Fruit fly (Drosophila melanogaster): ENCODE measurements around the gene Snmp1.

Gene Snmp1

DNA sequence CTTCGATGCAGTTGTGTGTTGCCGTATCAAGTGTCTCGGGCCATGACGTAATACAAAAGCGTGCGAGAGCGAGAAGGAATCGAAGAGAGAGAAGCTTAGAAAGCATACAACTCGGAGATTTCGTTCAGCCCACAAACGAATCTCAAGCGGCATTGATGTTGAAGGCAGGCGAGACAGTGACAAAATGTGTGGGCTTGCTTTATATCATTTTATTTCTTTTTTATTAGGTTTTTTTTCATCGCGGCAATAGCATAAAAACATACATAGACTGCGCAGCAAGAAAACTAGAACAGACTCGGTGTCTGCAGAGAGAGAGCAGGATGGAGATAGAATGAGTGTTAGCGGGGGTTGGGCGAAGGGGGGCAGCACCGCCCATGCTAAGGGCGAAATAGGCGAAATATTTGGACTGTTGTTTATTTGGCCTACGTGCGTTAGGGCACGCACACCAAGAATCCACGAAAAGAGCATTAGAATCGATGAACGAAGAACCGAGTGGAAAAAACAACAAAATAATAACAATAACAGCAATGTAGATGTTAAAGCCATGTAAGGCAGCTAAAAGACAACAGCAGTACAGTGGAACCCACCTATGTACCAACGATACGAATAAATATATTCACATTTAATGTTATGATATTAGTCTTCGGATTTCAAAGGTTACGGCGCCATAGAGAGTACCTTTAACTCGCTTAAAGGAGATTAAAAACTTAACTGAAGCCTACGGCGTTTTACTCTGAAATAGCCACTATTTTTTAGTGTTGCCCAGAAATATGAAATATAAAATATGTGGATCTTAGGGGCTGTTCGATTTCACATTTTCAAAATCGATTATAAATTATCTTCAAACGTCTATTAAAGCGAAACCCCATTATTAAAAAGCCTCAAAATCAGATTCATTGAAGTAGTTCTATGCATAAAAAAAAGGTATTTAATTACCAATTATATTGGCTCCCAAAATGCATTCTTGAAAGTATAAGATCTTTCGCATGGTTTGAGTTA lies 19.7 kb upstream of the Snmp1 start (continued):
- TF ChIP-seq Nf-YB (GFP tag; optimal IDR thresholded peaks at IDR 0.05) (no peak), Abd-B (GFP tag; optimal IDR thresholded peaks at IDR 0.05) (peak; percentile 10), CG12659 (GFP tag; optimal IDR thresholded peaks at IDR 0.05) (peak; percentile 57), CG12104 (GFP tag; optimal IDR thresholded peaks at IDR 0.05) (peak; percentile 55), CG31388 (GFP tag; optimal IDR thresholded peaks at IDR 0.05) (no peak), amos (GFP tag; IDR thresholded peaks at IDR 0.05; ENCODE audit: partially characterized antibody) (no peak; the same call in 1 of the 2 replicates), chinmo (GFP tag; IDR thresholded peaks at IDR 0.05; ENCODE audit: partially characterized antibody) (peak; percentile 91; the same call in 3 of the 4 replicates), CG15269 (tag; optimal IDR thresholded peaks at IDR 0.05) (peak; percentile 41), Meics (GFP tag; optimal IDR thresholded peaks at IDR 0.05) (peak; percentile 61), repo (GFP tag; optimal IDR thresholded peaks at IDR 0.05) (no peak), corto (GFP tag; optimal IDR thresholded peaks at IDR 0.05) (no peak), CG14860 (GFP tag; IDR thresholded peaks at IDR 0.05; ENCODE audit: partially characterized antibody) (no peak), Hsf (GFP tag; optimal IDR thresholded peaks at IDR 0.05) (peak; percentile 42), gem (tag; optimal IDR thresholded peaks at IDR 0.05) (peak; percentile 72), Doc3 (GFP tag; IDR thresholded peaks at IDR 0.05; ENCODE audit: partially characterized antibody) (no peak), CG3726 (GFP tag; IDR thresholded peaks at IDR 0.05) (no peak), CG13624 (GFP tag; optimal IDR thresholded peaks at IDR 0.05) (no peak), ewg (GFP tag; optimal IDR thresholded peaks at IDR 0.05) (no peak), Oaz (GFP tag; IDR thresholded peaks at IDR 0.05) (no peak), dysf (GFP tag; IDR thresholded peaks at IDR 0.05) (peak; percentile 70; the same call in 2 of the 3 replicates), nom (GFP tag; optimal IDR thresholded peaks at IDR 0.05) (no peak), CG34422 (GFP tag; IDR thresholded peaks at IDR 0.05) (no peak), CG9817 (tag; optimal IDR thresholded peaks at IDR 0.05) (peak; percentile 40), fd3F (GFP tag; optimal IDR thresholded peaks at IDR 0.05) (peak; percentile 21), ranshi (GFP tag; IDR thresholded peaks at IDR 0.05) (0 out of 2 replicates have a peak, but pooled peaks have one; percentile 54), az2 (GFP tag; optimal IDR thresholded peaks at IDR 0.05) (peak; percentile 0), nau (GFP tag; optimal IDR thresholded peaks at IDR 0.05) (no peak), CG13775 (GFP tag; optimal IDR thresholded peaks at IDR 0.05) (peak; percentile 1), CG14965 (GFP tag; optimal IDR thresholded peaks at IDR 0.05; ENCODE audit: borderline replicate concordance) (no peak), Mad (GFP tag; optimal IDR thresholded peaks at IDR 0.05) (no peak), Hr51 (GFP tag; optimal IDR thresholded peaks at IDR 0.05) (peak in 1 of 2 experiments; percentile 51), Six4 (GFP tag; optimal IDR thresholded peaks at IDR 0.05) (no peak), NC2β (GFP tag; optimal IDR thresholded peaks at IDR 0.05) (no peak), org-1 (GFP tag; optimal IDR thresholded peaks at IDR 0.05) (peak; percentile 34), Ptx1 (GFP tag; IDR thresholded peaks at IDR 0.05) (peak; percentile 65), CG18262 (tag; optimal IDR thresholded peaks at IDR 0.05) (peak; percentile 73), Myb (GFP tag; optimal IDR thresholded peaks at IDR 0.05) (peak; percentile 20), usp (GFP tag; optimal IDR thresholded peaks at IDR 0.05) (no peak), CG2129 (GFP tag; IDR thresholded peaks at IDR 0.05; ENCODE audit: partially characterized antibody) (no peak), CG42726 (GFP tag; IDR thresholded peaks at IDR 0.05; ENCODE audit: partially characterized antibody) (no peak), fd102C (GFP tag; optimal IDR thresholded peaks at IDR 0.05) (no peak), CG10274 (GFP tag; optimal IDR thresholded peaks at IDR 0.05) (peak; percentile 11), row (GFP tag; IDR thresholded peaks at IDR 0.05) (peak; percentile 54), dm (GFP tag; optimal IDR thresholded peaks at IDR 0.05) (no peak), CG17359 (tag; optimal IDR thresholded peaks at IDR 0.05) (peak; percentile 21), Dek (tag; optimal IDR thresholded peaks at IDR 0.05) (peak; percentile 31), jing (GFP tag; optimal IDR thresholded peaks at IDR 0.05) (no peak)
